Fruit fly (Drosophila melanogaster): Measurements from ENCODE around the gene SdhD.
A peak's percentile ranks its signal among the peaks of the same experiment; 100 is the strongest.

- TF ChIP-seq sage (GFP tag; optimal IDR thresholded peaks at IDR 0.05) (no peak), psq (GFP tag; optimal IDR thresholded peaks at IDR 0.05) (no peak), N (GFP tag; optimal IDR thresholded peaks at IDR 0.05) (no peak), Rel (GFP tag; optimal IDR thresholded peaks at IDR 0.05) (no peak), Rel (tag; optimal IDR thresholded peaks at IDR 0.05) (peak; percentile 85), OdsH (GFP tag; optimal IDR thresholded peaks at IDR 0.05) (peak; percentile 43), usp (GFP tag; optimal IDR thresholded peaks at IDR 0.05) (no peak), ey (GFP tag; optimal IDR thresholded peaks at IDR 0.05) (no peak)
Observed at dm6 chr3R:23725711-23726349, 34.6 kb downstream of the SdhD start.

Measured in whole organism, wandering third instar larva.